Fruit fly (Drosophila melanogaster) whole organism, adult: Measurements from ENCODE around the gene Or9a.

Experiments
- CG11617 ChIP-seq: fragments of 200-800 bp; sonication (Bioruptor generic); optimal IDR thresholded peaks from 2 replicates; lab custom pipeline; 2017; ENCODE audit warnings: mild to moderate bottlenecking, missing biosample characterization, missing genetic modification reagents, missing genetic modification characterization
- CG1620 ChIP-seq: fragments of 200-800 bp; sonication (Bioruptor generic); optimal IDR thresholded peaks from 2 replicates; lab custom pipeline; 2016; ENCODE audit warnings: missing biosample characterization, missing genetic modification characterization
- Crg-1 ChIP-seq: fragments of 200-800 bp; sonication (Bioruptor generic); optimal IDR thresholded peaks from 2 replicates; lab custom pipeline; 2016; ENCODE audit warnings: missing biosample characterization, missing genetic modification characterization
- Mnt ChIP-seq: fragments of 200-800 bp; sonication (Bioruptor generic); optimal IDR thresholded peaks from 2 replicates; lab custom pipeline; 2016; ENCODE audit warnings: missing biosample characterization, mild to moderate bottlenecking, missing genetic modification characterization
- bab1 ChIP-seq: fragments of 200-800 bp; sonication (Bioruptor generic); optimal IDR thresholded peaks from 3 replicates; lab custom pipeline; 2019; ENCODE audit warnings: missing biosample characterization, mild to moderate bottlenecking, missing genetic modification characterization, moderate library complexity
- kay ChIP-seq: fragments of 200-800 bp; sonication (Bioruptor generic); peaks from one replicate; lab custom pipeline; 2016; ENCODE audit warnings: missing biosample characterization, missing genetic modification characterization, borderline replicate concordance
- tj ChIP-seq: fragments of 200-800 bp; sonication (Bioruptor generic); optimal IDR thresholded peaks from 3 replicates; lab custom pipeline; 2017; ENCODE audit warnings: missing biosample characterization, mild to moderate bottlenecking, missing genetic modification characterization, moderate library complexity

DNA sequence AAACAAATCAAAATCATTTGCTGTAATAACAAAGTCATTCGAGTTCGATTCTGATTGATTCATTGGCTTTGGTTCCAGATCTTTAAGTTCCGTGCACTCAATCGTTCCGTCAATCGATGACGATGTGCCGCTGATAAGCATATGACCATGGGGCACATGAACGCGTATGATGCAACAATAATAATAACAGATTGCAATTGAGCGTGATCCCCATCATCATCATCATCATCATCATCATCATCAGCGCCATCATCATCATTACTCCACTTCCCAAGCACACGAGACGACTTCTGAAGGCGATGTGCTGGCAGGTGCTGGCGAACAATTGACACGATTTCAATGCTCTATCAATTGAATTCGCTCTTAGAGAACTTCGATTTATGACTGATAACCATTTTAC, 36.8 kb upstream of the Or9a start:
- TF ChIP-seq CG11617, result no peak
- TF ChIP-seq Crg-1 (GFP tag; lab: Kevin White, UChicago), result no peak
- TF ChIP-seq tj (GFP tag; lab: Kevin White, UChicago), result no peak
- TF ChIP-seq bab1 (GFP tag; lab: Kevin White, UChicago), result no peak
- TF ChIP-seq kay, result no peak
- TF ChIP-seq CG1620 (GFP tag; lab: Kevin White, UChicago), result no peak
- TF ChIP-seq Mnt (GFP tag; lab: Kevin White, UChicago), result no peak
